Worm (Caenorhabditis elegans): ENCODE results near the gene F21D12.3.
A peak's percentile ranks its signal among the peaks of the same experiment; 100 is the strongest.

F21D12.3 gene

DNA sequence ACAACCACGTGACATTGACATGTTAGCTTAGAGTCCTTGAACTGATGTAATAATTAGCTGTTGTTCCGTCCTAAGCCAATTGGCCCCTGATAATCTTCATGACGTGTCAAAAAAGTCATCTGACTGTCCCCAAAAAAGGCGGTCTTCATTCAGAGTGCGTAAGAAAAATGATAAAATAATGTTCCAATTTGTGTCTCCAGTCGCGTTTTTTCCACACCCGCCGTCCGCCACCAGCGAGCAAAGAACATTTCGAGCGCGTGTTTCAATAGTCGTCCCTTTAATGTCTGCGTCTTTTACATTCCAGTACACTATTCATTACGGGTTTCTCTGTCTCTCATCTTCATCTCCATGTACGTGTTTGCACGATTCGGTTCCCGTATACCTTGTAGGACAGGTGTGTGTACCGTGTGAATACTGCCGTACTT, 13.7 kb upstream of the F21D12.3 start (continued):
- no peak for TF ChIP-seq zag-1 (tag; optimal IDR thresholded peaks at IDR 0.05)
- TF ChIP-seq lin-39 (tag; optimal IDR thresholded peaks at IDR 0.05): peak; percentile 67
- TF ChIP-seq ama-1 (optimal IDR thresholded peaks at IDR 0.05): peak; percentile 17
- TF ChIP-seq nhr-77 (tag; optimal IDR thresholded peaks at IDR 0.05): no peak
- TF ChIP-seq fos-1 (tag; optimal IDR thresholded peaks at IDR 0.05): no peak
- peak; percentile 83 for TF ChIP-seq jun-1 (tag; optimal IDR thresholded peaks at IDR 0.05)
- TF ChIP-seq ceh-16 (tag; optimal IDR thresholded peaks at IDR 0.05): no peak
- no peak for TF ChIP-seq fkh-2 (tag; optimal IDR thresholded peaks at IDR 0.05)
- TF ChIP-seq R02D3.7 (tag; optimal IDR thresholded peaks at IDR 0.05): peak; percentile 10
- peak; percentile 94 for TF ChIP-seq elt-2 (tag; optimal IDR thresholded peaks at IDR 0.05)
- no peak for TF ChIP-seq aly-2 (tag; optimal IDR thresholded peaks at IDR 0.05)
- TF ChIP-seq ztf-4 (tag; optimal IDR thresholded peaks at IDR 0.05): peak; percentile 53
- no peak for TF ChIP-seq egl-27 (tag; optimal IDR thresholded peaks at IDR 0.05)
- no peak for TF ChIP-seq ztf-11 (tag; optimal IDR thresholded peaks at IDR 0.05)

DNA sequence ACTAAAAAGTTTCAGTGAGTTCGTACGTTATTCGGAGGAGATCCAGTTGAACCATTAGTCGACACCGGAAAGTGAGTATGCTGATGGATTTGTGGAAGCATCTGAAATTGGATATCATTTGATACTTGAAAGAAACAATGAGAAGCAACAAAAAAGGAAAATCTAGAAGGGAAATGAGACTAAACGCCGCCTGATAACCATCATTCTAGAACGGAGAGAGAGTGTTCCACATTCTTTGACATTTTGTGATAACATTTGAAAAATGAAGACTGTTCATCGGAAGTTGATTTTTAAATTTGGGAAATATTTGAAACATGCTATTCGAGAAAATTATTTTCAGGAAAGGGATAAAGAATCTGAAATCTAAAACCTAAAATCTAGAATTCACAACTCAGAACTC, 7.4 kb upstream of the F21D12.3 start, which contains the start of gene npax-1:
Gene npax-1, minus strand, starts transcription at position 101 of the 400 bp plus-strand sequence.
- TF ChIP-seq ztf-11 (tag; optimal IDR thresholded peaks at IDR 0.05) (no peak), nhr-12 (tag; optimal IDR thresholded peaks at IDR 0.05) (no peak), mml-1 (tag; optimal IDR thresholded peaks at IDR 0.05) (no peak), skn-1 (tag; optimal IDR thresholded peaks at IDR 0.05) (no peak), unc-39 (tag; optimal IDR thresholded peaks at IDR 0.05) (no peak), nhr-25 (tag; optimal IDR thresholded peaks at IDR 0.05) (no peak), lin-15B (tag; optimal IDR thresholded peaks at IDR 0.05) (no peak), snpc-4 (tag; optimal IDR thresholded peaks at IDR 0.05) (no peak)

ce11 chrII:7326997-7327396, 3.2 kb upstream of the F21D12.3 start:
- TF ChIP-seq fkh-10 (GFP tag; optimal IDR thresholded peaks at IDR 0.05) (peak; percentile 72), mdl-1 (tag; optimal IDR thresholded peaks at IDR 0.05) (peak; percentile 22), fos-1 (tag; optimal IDR thresholded peaks at IDR 0.05) (no peak), daf-12 (tag; optimal IDR thresholded peaks at IDR 0.05) (no peak), nhr-11 (tag; optimal IDR thresholded peaks at IDR 0.05) (peak; percentile 7), lin-39 (tag; optimal IDR thresholded peaks at IDR 0.05) (peak; percentile 77), jun-1 (tag; optimal IDR thresholded peaks at IDR 0.05) (no peak), pha-4 (tag; optimal IDR thresholded peaks at IDR 0.05) (no peak), egl-27 (tag; optimal IDR thresholded peaks at IDR 0.05) (no peak), lin-15B (tag; optimal IDR thresholded peaks at IDR 0.05) (peak; percentile 21), nhr-77 (tag; optimal IDR thresholded peaks at IDR 0.05) (no peak), nfya-1 (tag; optimal IDR thresholded peaks at IDR 0.05; ENCODE audit: insufficient read depth) (peak; percentile 78), nhr-23 (tag; optimal IDR thresholded peaks at IDR 0.05) (no peak), skn-1 (tag; optimal IDR thresholded peaks at IDR 0.05) (no peak), lsy-12 (tag; optimal IDR thresholded peaks at IDR 0.05) (peak; percentile 18), ama-1 (optimal IDR thresholded peaks at IDR 0.05) (no peak), snpc-4 (tag; optimal IDR thresholded peaks at IDR 0.05) (peak; percentile 16), elt-1 (tag; optimal IDR thresholded peaks at IDR 0.05) (no peak), egl-5 (tag; optimal IDR thresholded peaks at IDR 0.05) (peak; percentile 24), nhr-76 (tag; optimal IDR thresholded peaks at IDR 0.05) (no peak), eor-1 (tag; optimal IDR thresholded peaks at IDR 0.05) (no peak), nhr-237 (tag; optimal IDR thresholded peaks at IDR 0.05) (no peak), tbx-2 (tag; optimal IDR thresholded peaks at IDR 0.05) (peak; percentile 39), aly-2 (tag; optimal IDR thresholded peaks at IDR 0.05) (no peak), pqm-1 (tag; optimal IDR thresholded peaks at IDR 0.05) (no peak), hmg-11 (tag; optimal IDR thresholded peaks at IDR 0.05) (peak; percentile 30), nhr-67 (tag; optimal IDR thresholded peaks at IDR 0.05) (no peak), ceh-16 (tag; optimal IDR thresholded peaks at IDR 0.05) (no peak)

DNA sequence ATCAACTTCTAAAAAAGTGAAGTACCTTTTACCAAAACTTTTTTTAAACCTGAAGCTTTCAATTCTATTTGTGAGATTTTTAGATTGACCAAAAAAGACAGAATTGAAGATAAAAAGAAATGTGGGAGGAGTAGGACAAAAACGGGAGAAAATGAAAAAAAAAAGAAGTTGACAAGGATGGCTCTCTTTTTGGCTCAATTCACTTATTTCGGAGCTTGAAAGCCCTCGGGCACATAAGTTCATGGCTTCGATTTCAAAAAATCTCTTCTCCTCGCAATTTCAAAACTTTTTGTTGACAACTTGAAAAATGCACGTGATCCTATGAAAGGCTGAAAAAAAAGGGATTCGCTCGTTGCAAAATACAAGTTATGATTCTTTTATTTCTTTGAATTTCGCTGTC, 2.4 kb upstream of the F21D12.3 start:
- no peak for TF ChIP-seq lin-15B (tag; optimal IDR thresholded peaks at IDR 0.05)
- TF ChIP-seq lsy-12 (tag; optimal IDR thresholded peaks at IDR 0.05): no peak
- TF ChIP-seq fkh-10 (GFP tag; optimal IDR thresholded peaks at IDR 0.05): peak; percentile 60
- no peak for TF ChIP-seq fkh-2 (tag; optimal IDR thresholded peaks at IDR 0.05)
- no peak for TF ChIP-seq zag-1 (tag; optimal IDR thresholded peaks at IDR 0.05)
